Worm (Caenorhabditis elegans) whole organism, L4 larva: ENCODE measurements around the gene pax-1.

Source experiments
- ceh-82 ChIP-seq: sonication (generic microtip); optimal IDR thresholded peaks from 2 replicates; lab custom pipeline; 2017; ENCODE audit warnings: missing biosample characterization, missing genetic modification characterization
- lin-15B ChIP-seq: fragments of 150-350 bp; sonication (generic microtip); optimal IDR thresholded peaks from 3 replicates; lab custom pipeline; 2014; ENCODE audit warnings: missing biosample characterization, missing genetic modification characterization
- lin-39 ChIP-seq: fragments of 150-350 bp; optimal IDR thresholded peaks from 2 replicates; lab custom pipeline; 2014; ENCODE audit warnings: missing biosample characterization, missing genetic modification reagents, missing genetic modification characterization

DNA sequence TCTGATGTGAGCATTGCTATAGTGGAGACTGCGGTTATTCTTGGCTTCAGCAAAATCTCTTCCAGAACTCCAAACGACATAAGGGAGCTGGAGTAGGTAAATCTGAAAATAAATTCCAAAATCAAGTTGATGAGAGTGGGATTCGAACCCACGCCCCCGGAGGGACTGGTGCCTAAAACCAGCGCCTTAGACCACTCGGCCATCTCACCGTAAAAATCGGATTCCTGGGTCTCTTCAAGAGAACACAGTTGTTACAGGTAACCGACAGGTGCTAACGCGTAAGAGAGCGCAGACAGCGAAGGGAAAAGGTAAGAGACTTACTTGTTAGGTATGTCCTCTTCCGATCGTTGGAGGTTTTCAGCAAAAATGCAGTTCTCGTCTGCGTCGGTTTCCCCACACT is 10.6 kb downstream of the pax-1 start:
- TF ChIP-seq ceh-82 (tag; lab: Kevin White, UChicago) (no peak), lin-15B (tag; lab: Kevin White, UChicago) (no peak), lin-39 (tag; lab: Kevin White, UChicago) (no peak)
